Worm (Caenorhabditis elegans) whole organism, midembryonic: Measurements from ENCODE around the gene pkc-3.

Experiments used
- T22C8.4 ChIP-seq: fragments of 200-800 bp; sonication (Bioruptor generic); IDR thresholded peaks from 2 replicates; pipeline ENCODE4 v1.3.6; 2022; ENCODE audit warnings: missing genetic modification characterization, missing compliant biosample characterization
- flt-1 ChIP-seq: fragments of 200-800 bp; sonication (Bioruptor generic); IDR thresholded peaks from 2 replicates; pipeline ENCODE4 v1.3.6; 2022; ENCODE audit warnings: missing genetic modification characterization, missing compliant biosample characterization
- klf-2 ChIP-seq: fragments of 200-800 bp; sonication (Bioruptor generic); conservative IDR thresholded peaks from 2 replicates; pipeline ENCODE4 v1.3.6; 2022; ENCODE audit warnings: missing genetic modification reagents, missing genetic modification characterization, missing compliant biosample characterization
- med-1 ChIP-seq: sonication (generic microtip); optimal IDR thresholded peaks from 2 replicates; lab custom pipeline; 2017; ENCODE audit warnings: missing genetic modification characterization, mild to moderate bottlenecking, missing compliant biosample characterization, antibody characterized with exemption, missing genetic modification reagents; ENCODE audit not compliant: insufficient read depth

- no peak for TF ChIP-seq flt-1
- no peak for TF ChIP-seq T22C8.4 (GFP tag; lab: Robert Waterston, UW)
- no peak for TF ChIP-seq med-1
- no peak for TF ChIP-seq klf-2
These were observed 38.9 kb upstream of the pkc-3 start for ce11 chrII:5340672-5341568.
